Fruit fly (Drosophila melanogaster): ENCODE results near the gene CG42637.

Gene CG42637

DNA sequence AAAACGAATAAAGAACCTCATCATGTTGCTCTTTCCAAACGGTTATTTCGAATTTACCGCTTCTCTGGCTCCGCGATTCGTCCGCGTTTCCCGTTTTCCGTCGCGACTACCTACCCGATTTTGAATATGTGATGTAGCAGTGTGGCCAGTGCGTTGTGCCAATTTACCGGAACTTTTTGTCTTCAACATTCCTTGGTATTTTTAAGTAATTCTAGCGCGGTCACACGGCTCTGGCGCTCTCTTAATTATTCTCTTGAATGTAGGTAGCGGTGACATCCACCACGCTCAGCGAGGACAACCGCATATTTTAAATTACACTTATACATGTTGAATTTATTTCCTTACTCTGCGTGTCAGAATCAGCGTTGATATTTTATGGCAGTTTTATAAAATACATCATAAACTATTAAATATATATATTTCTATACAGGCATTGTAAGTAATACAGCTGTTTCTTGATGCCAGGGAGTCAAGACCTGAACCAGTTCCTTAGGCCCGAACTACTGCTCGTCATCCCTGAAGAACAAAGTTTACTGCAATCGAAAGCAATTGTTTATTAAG is at the start of gene CG42637, which contains the start of the genes Gyc76C and SREBP (continued):
- no peak for TF ChIP-seq ab (GFP tag; optimal IDR thresholded peaks at IDR 0.05)
- TF ChIP-seq CG18011 (GFP tag; optimal IDR thresholded peaks at IDR 0.05) = no peak
- no peak for TF ChIP-seq CG4854 (GFP tag; optimal IDR thresholded peaks at IDR 0.05)
- TF ChIP-seq CG11247 (GFP tag; IDR thresholded peaks at IDR 0.05) = no peak
- TF ChIP-seq sug (tag; optimal IDR thresholded peaks at IDR 0.05) = peak; percentile 34
- no peak for TF ChIP-seq exex (tag; optimal IDR thresholded peaks at IDR 0.05)
- no peak for TF ChIP-seq CG4820 (GFP tag; optimal IDR thresholded peaks at IDR 0.05)
- TF ChIP-seq CG4617 (GFP tag; optimal IDR thresholded peaks at IDR 0.05; ENCODE audit: borderline replicate concordance) = peak; percentile 38
- no peak for TF ChIP-seq lola (GFP tag; optimal IDR thresholded peaks at IDR 0.05)
- no peak for TF ChIP-seq sc (optimal IDR thresholded peaks at IDR 0.05)
- no peak for TF ChIP-seq sc (GFP tag; optimal IDR thresholded peaks at IDR 0.05)
- peak; percentile 4 for TF ChIP-seq Sry-δ (GFP tag; optimal IDR thresholded peaks at IDR 0.05)
- no peak for TF ChIP-seq CG1024 (GFP tag; IDR thresholded peaks at IDR 0.05)
- no peak for TF ChIP-seq ro (GFP tag; IDR thresholded peaks at IDR 0.05)
- TF ChIP-seq bcd (GFP tag; optimal IDR thresholded peaks at IDR 0.05) = no peak
- TF ChIP-seq NK7.1 (GFP tag; optimal IDR thresholded peaks at IDR 0.05) = no peak
- TF ChIP-seq CkIIα-i1 (GFP tag; IDR thresholded peaks at IDR 0.05) = no peak
- TF ChIP-seq ATbp (GFP tag; optimal IDR thresholded peaks at IDR 0.05) = no peak
- TF ChIP-seq maf-S (GFP tag; optimal IDR thresholded peaks at IDR 0.05) = no peak
- TF ChIP-seq CG17802 (tag; optimal IDR thresholded peaks at IDR 0.05) = no peak
- TF ChIP-seq ase (GFP tag; IDR thresholded peaks at IDR 0.05) = no peak
- peak; percentile 1 for TF ChIP-seq dmrt11E (tag; optimal IDR thresholded peaks at IDR 0.05)
- no peak for TF ChIP-seq Nf-YA (GFP tag; IDR thresholded peaks at IDR 0.05)
- peak; percentile 42 for TF ChIP-seq HmgD (GFP tag; optimal IDR thresholded peaks at IDR 0.05)
- no peak for TF ChIP-seq CG12299 (tag; optimal IDR thresholded peaks at IDR 0.05)
- TF ChIP-seq phol (tag; optimal IDR thresholded peaks at IDR 0.05) = peak; percentile 36
- peak; percentile 89 for TF ChIP-seq E2f2 (GFP tag; IDR thresholded peaks at IDR 0.05)
- TF ChIP-seq CG10462 (GFP tag; optimal IDR thresholded peaks at IDR 0.05) = no peak
- no peak for TF ChIP-seq chn (GFP tag; optimal IDR thresholded peaks at IDR 0.05)
- TF ChIP-seq CG11560 (tag; IDR thresholded peaks at IDR 0.05) = no peak
- no peak for TF ChIP-seq wdn (GFP tag; IDR thresholded peaks at IDR 0.05)
- TF ChIP-seq Doc2 (GFP tag; IDR thresholded peaks at IDR 0.05) = no peak
- TF ChIP-seq CG31365 (tag; optimal IDR thresholded peaks at IDR 0.05) = no peak
- no peak for TF ChIP-seq CG15073 (GFP tag; optimal IDR thresholded peaks at IDR 0.05)
- no peak for TF ChIP-seq CG10147 (GFP tag; optimal IDR thresholded peaks at IDR 0.05)
- TF ChIP-seq gcm (GFP tag; optimal IDR thresholded peaks at IDR 0.05) = no peak
- peak; percentile 66; the same call in 1 of the 3 replicates for TF ChIP-seq sr (GFP tag; IDR thresholded peaks at IDR 0.05)
- peak; percentile 2 for TF ChIP-seq CG18619 (GFP tag; optimal IDR thresholded peaks at IDR 0.05)
- no peak for TF ChIP-seq CG4360 (GFP tag; IDR thresholded peaks at IDR 0.05)
- TF ChIP-seq CG2712 (tag; optimal IDR thresholded peaks at IDR 0.05) = peak; percentile 49
- peak; percentile 77 for TF ChIP-seq vvl (GFP tag; IDR thresholded peaks at IDR 0.05)
- TF ChIP-seq bbx (GFP tag; IDR thresholded peaks at IDR 0.05; ENCODE audit: partially characterized antibody) = peak; percentile 54; the same call in 1 of the 2 replicates
- no peak for TF ChIP-seq nau (GFP tag; optimal IDR thresholded peaks at IDR 0.05)
- no peak for TF ChIP-seq CG4730 (GFP tag; IDR thresholded peaks at IDR 0.05)
- peak; percentile 87 for TF ChIP-seq Myb (GFP tag; optimal IDR thresholded peaks at IDR 0.05)
- no peak for TF ChIP-seq CG8944 (GFP tag; optimal IDR thresholded peaks at IDR 0.05)
- no peak for TF ChIP-seq CG16815 (GFP tag; optimal IDR thresholded peaks at IDR 0.05)
- no peak for TF ChIP-seq HLH3B (GFP tag; IDR thresholded peaks at IDR 0.05)
- no peak for TF ChIP-seq CG9215 (GFP tag; IDR thresholded peaks at IDR 0.05)
- TF ChIP-seq D19B (GFP tag; optimal IDR thresholded peaks at IDR 0.05) = no peak
- TF ChIP-seq CG9609 (GFP tag; optimal IDR thresholded peaks at IDR 0.05) = no peak
- TF ChIP-seq Xbp1 (GFP tag; optimal IDR thresholded peaks at IDR 0.05) = no peak
